Worm (Caenorhabditis elegans) whole organism, late embryonic: ENCODE data around the gene pptr-1.

ENCODE experiments used
- C08G9.2 ChIP-seq: sonication (generic microtip); optimal IDR thresholded peaks from 2 replicates; lab custom pipeline; 2016; ENCODE audit warnings: mild to moderate bottlenecking, missing genetic modification characterization, moderate library complexity, missing compliant biosample characterization
- K02D7.2 ChIP-seq: sonication (generic microtip); optimal IDR thresholded peaks from 2 replicates; lab custom pipeline; 2017; ENCODE audit warnings: mild to moderate bottlenecking, missing genetic modification characterization, missing compliant biosample characterization
- K09A11.1 ChIP-seq: sonication (generic microtip); optimal IDR thresholded peaks from 2 replicates; lab custom pipeline; 2017; ENCODE audit warnings: antibody characterized with exemption, mild to moderate bottlenecking, missing genetic modification characterization, missing compliant biosample characterization; ENCODE audit not compliant: insufficient read depth
- Y22D7AL.16 ChIP-seq: sonication (generic microtip); optimal IDR thresholded peaks from 2 replicates; lab custom pipeline; 2016; ENCODE audit warnings: missing genetic modification characterization, missing compliant biosample characterization
- ahr-1 ChIP-seq: sonication (generic microtip); optimal IDR thresholded peaks from 2 replicates; lab custom pipeline; 2016; ENCODE audit warnings: missing genetic modification characterization, missing compliant biosample characterization
- ama-1 ChIP-seq: fragments of 150-350 bp; optimal IDR thresholded peaks from 2 replicates; lab custom pipeline; 2014
- ceh-18 ChIP-seq: sonication (generic microtip); optimal IDR thresholded peaks from 2 replicates; lab custom pipeline; 2016; ENCODE audit warnings: missing genetic modification characterization, missing compliant biosample characterization
- ceh-2 ChIP-seq: sonication (generic microtip); optimal IDR thresholded peaks from 2 replicates; lab custom pipeline; 2016; ENCODE audit warnings: missing genotype, missing genetic modification characterization, missing compliant biosample characterization
- ceh-22 ChIP-seq: sonication (generic microtip); optimal IDR thresholded peaks from 2 replicates; lab custom pipeline; 2017; ENCODE audit warnings: missing biosample characterization, missing genetic modification characterization
- ceh-31 ChIP-seq: sonication (generic microtip); optimal IDR thresholded peaks from 2 replicates; lab custom pipeline; 2016; ENCODE audit warnings: missing genetic modification characterization, missing compliant biosample characterization
- ceh-48 ChIP-seq: sonication (generic microtip); optimal IDR thresholded peaks from 2 replicates; lab custom pipeline; 2016; ENCODE audit warnings: missing genetic modification characterization, inconsistent platforms, missing compliant biosample characterization
- ceh-6 ChIP-seq: fragments of 200-800 bp; sonication (Bioruptor generic); optimal IDR thresholded peaks from 2 replicates; lab custom pipeline; 2018; ENCODE audit warnings: mild to moderate bottlenecking, missing genetic modification characterization, missing compliant biosample characterization
- ceh-9 ChIP-seq: sonication (generic microtip); optimal IDR thresholded peaks from 2 replicates; lab custom pipeline; 2016; ENCODE audit warnings: mild to moderate bottlenecking, missing genetic modification characterization, inconsistent platforms, missing compliant biosample characterization
- che-1 ChIP-seq: sonication (generic microtip); optimal IDR thresholded peaks from 2 replicates; lab custom pipeline; 2016; ENCODE audit warnings: mild to moderate bottlenecking, missing genetic modification characterization, missing compliant biosample characterization
- dve-1 ChIP-seq: sonication (generic microtip); optimal IDR thresholded peaks from 2 replicates; lab custom pipeline; 2017; ENCODE audit warnings: antibody characterized with exemption, mild to moderate bottlenecking, missing genetic modification characterization, missing compliant biosample characterization
- elt-2 ChIP-seq: sonication (generic microtip); optimal IDR thresholded peaks from 2 replicates; lab custom pipeline; 2016; ENCODE audit warnings: missing genetic modification reagents, missing genetic modification characterization, missing compliant biosample characterization
- elt-4 ChIP-seq: sonication (generic microtip); optimal IDR thresholded peaks from 2 replicates; lab custom pipeline; 2016; ENCODE audit warnings: missing genetic modification characterization, missing compliant biosample characterization
- fkh-10 ChIP-seq: fragments of 150-350 bp; optimal IDR thresholded peaks from 2 replicates; lab custom pipeline; 2014; ENCODE audit warnings: missing biosample characterization, missing genetic modification reagents, missing genetic modification characterization
- gmeb-2 ChIP-seq: sonication (generic microtip); optimal IDR thresholded peaks from 2 replicates; lab custom pipeline; 2016; ENCODE audit warnings: missing genetic modification characterization, inconsistent platforms, missing compliant biosample characterization
- hlh-6 ChIP-seq: sonication (generic microtip); optimal IDR thresholded peaks from 2 replicates; lab custom pipeline; 2016; ENCODE audit warnings: missing genotype, missing genetic modification characterization, missing compliant biosample characterization
- hlh-8 ChIP-seq: sonication (generic microtip); optimal IDR thresholded peaks from 2 replicates; lab custom pipeline; 2016; ENCODE audit warnings: missing genotype, missing genetic modification characterization, missing compliant biosample characterization
- lim-6 ChIP-seq: sonication (generic microtip); optimal IDR thresholded peaks from 2 replicates; lab custom pipeline; 2016; ENCODE audit warnings: missing genetic modification characterization, missing compliant biosample characterization
- lin-11 ChIP-seq: fragments of 200-800 bp; sonication (Bioruptor generic); optimal IDR thresholded peaks from 2 replicates; lab custom pipeline; 2018; ENCODE audit warnings: mild to moderate bottlenecking, missing genetic modification characterization, missing compliant biosample characterization
- mec-3 ChIP-seq: sonication (generic microtip); optimal IDR thresholded peaks from 2 replicates; lab custom pipeline; 2016; ENCODE audit warnings: borderline replicate concordance, missing genetic modification characterization, missing compliant biosample characterization
- nhr-232 ChIP-seq: sonication (generic microtip); optimal IDR thresholded peaks from 2 replicates; lab custom pipeline; 2016; ENCODE audit warnings: missing genetic modification characterization, missing compliant biosample characterization
- npax-4 ChIP-seq: sonication (generic microtip); optimal IDR thresholded peaks from 2 replicates; lab custom pipeline; 2016; ENCODE audit warnings: missing genetic modification characterization, missing compliant biosample characterization
- odd-2 ChIP-seq: sonication (generic microtip); optimal IDR thresholded peaks from 2 replicates; lab custom pipeline; 2017; ENCODE audit warnings: antibody characterized with exemption, mild to moderate bottlenecking, missing genetic modification characterization, missing compliant biosample characterization
- pag-3 ChIP-seq: sonication (generic microtip); optimal IDR thresholded peaks from 2 replicates; lab custom pipeline; 2016; ENCODE audit warnings: missing compliant biosample characterization, missing genetic modification characterization, borderline replicate concordance
- pax-1 ChIP-seq: fragments of 150-350 bp; optimal IDR thresholded peaks from 2 replicates; lab custom pipeline; 2014; ENCODE audit warnings: missing biosample characterization, missing genetic modification characterization
- pha-2 ChIP-seq: sonication (generic microtip); optimal IDR thresholded peaks from 2 replicates; lab custom pipeline; 2017; ENCODE audit warnings: mild to moderate bottlenecking, missing genetic modification characterization, missing compliant biosample characterization
- rnt-1 ChIP-seq: sonication (generic microtip); optimal IDR thresholded peaks from 2 replicates; lab custom pipeline; 2016; ENCODE audit warnings: missing genetic modification characterization, missing compliant biosample characterization
- sox-4 ChIP-seq: sonication (generic microtip); optimal IDR thresholded peaks from 2 replicates; lab custom pipeline; 2017; ENCODE audit warnings: mild to moderate bottlenecking, missing genetic modification characterization, inconsistent platforms, missing compliant biosample characterization
- tbx-7 ChIP-seq: sonication (generic microtip); optimal IDR thresholded peaks from 2 replicates; lab custom pipeline; 2016; ENCODE audit warnings: missing genotype, missing genetic modification characterization, missing compliant biosample characterization
- unc-3 ChIP-seq, 2 experiments: fragments of 200-800 bp in 1 of 2; sonication (Bioruptor generic) in 1 of 2; sonication (generic microtip) in 1 of 2; conservative IDR thresholded peaks in 1 of 2; optimal IDR thresholded peaks in 1 of 2; 2 replicates each; pipeline versions ENCODE4 v1.3.6 to Lab custom; 2016 to 2022; ENCODE audit warnings: missing compliant biosample characterization in 2 of 2, missing genetic modification characterization in 2 of 2, missing genetic modification reagents in 1 of 2
- unc-55 ChIP-seq: sonication (generic microtip); optimal IDR thresholded peaks from 2 replicates; lab custom pipeline; 2017; ENCODE audit warnings: missing biosample characterization, missing genetic modification reagents, missing genetic modification characterization
- ztf-16 ChIP-seq: sonication (generic microtip); optimal IDR thresholded peaks from 2 replicates; lab custom pipeline; 2017; ENCODE audit warnings: missing genetic modification characterization, missing compliant biosample characterization

pptr-1 gene

ce11 chrV:16357253-16357652, at the start of gene pptr-1:
Gene pptr-1 (plus strand): TSS chrV:16357521.
- TF ChIP-seq ceh-9 (tag; lab: Kevin White, UChicago) (no peak), elt-2 (peak; percentile 65), ceh-48 (tag; lab: Kevin White, UChicago) (peak; percentile 1)
- TF ChIP-seq, all 69 proteins: peak for 2

DNA sequence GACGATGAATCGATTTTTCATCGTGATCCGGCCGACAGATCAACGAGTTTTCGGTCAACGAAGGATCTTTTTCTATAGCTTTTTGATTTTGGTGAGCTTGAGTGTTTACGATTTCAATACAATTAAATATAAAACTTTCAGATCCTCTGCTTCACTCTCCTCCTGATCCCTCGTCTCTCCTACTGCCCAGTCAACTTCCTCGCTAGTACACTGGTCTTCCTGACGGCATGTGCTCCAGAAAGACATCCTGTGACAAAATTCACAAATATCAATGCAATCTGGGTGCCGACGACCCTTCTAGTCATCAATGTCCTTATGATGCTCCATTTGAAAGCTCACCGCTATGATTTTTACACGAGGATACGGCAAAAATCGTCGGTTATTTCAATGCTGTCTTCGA, 49.0 kb upstream of the pptr-1 start:
- TF ChIP-seq lin-11 (tag; lab: Kevin White, UChicago): no peak
- no peak for TF ChIP-seq ceh-6
- TF ChIP-seq rnt-1: no peak
- TF ChIP-seq ceh-2 (tag; lab: Kevin White, UChicago): no peak
- no peak for TF ChIP-seq C08G9.2 (tag; lab: Kevin White, UChicago)
- TF ChIP-seq nhr-232: no peak
- no peak for TF ChIP-seq unc-55 (GFP tag; lab: Kevin White, UChicago)
- TF ChIP-seq mec-3: no peak
- no peak for TF ChIP-seq ceh-31 (tag; lab: Kevin White, UChicago)
- no peak for TF ChIP-seq ceh-22 (tag; lab: Kevin White, UChicago)
- TF ChIP-seq sox-4 (tag; lab: Kevin White, UChicago): no peak
- TF ChIP-seq lim-6 (tag; lab: Kevin White, UChicago): no peak
- no peak for TF ChIP-seq Y22D7AL.16 (tag; lab: Kevin White, UChicago)
- no peak for TF ChIP-seq unc-3 (GFP tag; conservative IDR thresholded peaks at IDR 0.05; lab: Robert Waterston, UW)
- no peak for TF ChIP-seq unc-3 (tag; optimal IDR thresholded peaks at IDR 0.05; lab: Kevin White, UChicago)
- no peak for TF ChIP-seq hlh-8 (tag; lab: Kevin White, UChicago)
- TF ChIP-seq che-1 (tag; lab: Kevin White, UChicago): no peak

DNA sequence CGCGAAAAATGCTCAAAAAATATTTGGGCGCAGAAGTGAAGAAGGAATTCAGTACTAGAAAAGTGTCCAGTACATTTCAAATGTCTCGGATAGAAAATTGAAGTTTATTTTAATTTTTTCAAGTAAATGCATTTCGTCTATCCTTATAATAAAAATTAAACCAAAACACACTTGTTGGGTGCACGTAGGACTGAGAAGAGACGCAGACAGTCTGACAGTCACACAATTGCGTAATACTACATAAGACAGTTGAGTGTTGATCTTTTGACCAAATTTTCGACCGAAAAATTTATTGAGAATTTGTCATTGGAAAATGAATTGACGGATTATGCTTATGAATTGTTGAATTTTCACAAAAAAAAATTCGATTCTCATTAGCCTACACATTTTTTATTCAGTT, 47.8 kb upstream of the pptr-1 start, which contains the start of gene oac-7:
Gene oac-7, plus strand, starts transcription at position 283 of the 400 bp plus-strand sequence.
- no peak for TF ChIP-seq fkh-10 (GFP tag; lab: Kevin White, UChicago)
- no peak for TF ChIP-seq npax-4 (tag; lab: Kevin White, UChicago)
- TF ChIP-seq ztf-16 (tag; lab: Kevin White, UChicago): no peak
- no peak for TF ChIP-seq Y22D7AL.16 (tag; lab: Kevin White, UChicago)
- TF ChIP-seq ceh-2 (tag; lab: Kevin White, UChicago): no peak
- TF ChIP-seq ahr-1 (tag; lab: Kevin White, UChicago): no peak
- TF ChIP-seq pha-2 (tag; lab: Kevin White, UChicago): no peak
- no peak for TF ChIP-seq gmeb-2 (tag; lab: Kevin White, UChicago)
- no peak for TF ChIP-seq ceh-6
- TF ChIP-seq K09A11.1 (tag; lab: Kevin White, UChicago): no peak
- TF ChIP-seq pax-1: no peak
- no peak for TF ChIP-seq hlh-8 (tag; lab: Kevin White, UChicago)
- no peak for TF ChIP-seq ama-1 (lab: Kevin White, UChicago)
- TF ChIP-seq hlh-6 (tag; lab: Kevin White, UChicago): no peak
- TF ChIP-seq dve-1 (tag; lab: Kevin White, UChicago): no peak
- no peak for TF ChIP-seq elt-4 (tag; lab: Kevin White, UChicago)
- TF ChIP-seq K02D7.2: no peak

DNA sequence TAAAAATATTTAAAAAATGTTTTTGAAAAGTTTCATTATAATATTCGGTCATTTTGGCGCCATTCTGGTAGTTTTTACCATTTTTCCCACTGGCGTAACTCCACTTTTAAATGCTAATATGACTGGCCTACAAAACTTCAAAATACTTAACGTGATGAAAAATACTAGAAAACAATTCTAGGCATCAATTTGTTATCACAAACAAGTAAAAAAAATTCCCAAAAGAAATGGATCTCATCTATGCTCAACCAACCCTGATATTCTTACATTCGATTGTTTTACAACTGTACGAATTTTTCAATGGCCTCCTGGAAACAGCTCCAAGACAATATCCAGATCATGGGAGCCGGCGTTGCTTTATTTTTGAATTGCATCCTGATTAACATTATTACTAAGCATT, 42.3 kb upstream of the pptr-1 start, which contains the start of gene str-214:
Gene str-214, plus strand, starts transcription at position 301 of the 400 bp plus-strand sequence.
- TF ChIP-seq ama-1 (lab: Kevin White, UChicago): no peak
- no peak for TF ChIP-seq pha-2 (tag; lab: Kevin White, UChicago)
- TF ChIP-seq ceh-31 (tag; lab: Kevin White, UChicago): no peak
- TF ChIP-seq ceh-18 (tag; lab: Kevin White, UChicago): no peak
- TF ChIP-seq K09A11.1 (tag; lab: Kevin White, UChicago): no peak
- no peak for TF ChIP-seq unc-3 (GFP tag; conservative IDR thresholded peaks at IDR 0.05; lab: Robert Waterston, UW)
- TF ChIP-seq unc-3 (tag; optimal IDR thresholded peaks at IDR 0.05; lab: Kevin White, UChicago): no peak
- no peak for TF ChIP-seq pag-3 (tag; lab: Kevin White, UChicago)
- TF ChIP-seq tbx-7: no peak
- TF ChIP-seq odd-2 (tag; lab: Kevin White, UChicago): no peak
